Fruit fly (Drosophila melanogaster) whole organism, embryonic: ENCODE results near the gene CG12239.

Experiments used
- ATbp ChIP-seq: fragments of 200-800 bp; sonication (Bioruptor generic); optimal IDR thresholded peaks from 2 replicates; lab custom pipeline; 2017; ENCODE audit warnings: missing biosample characterization, mild to moderate bottlenecking, missing genetic modification characterization, missing genetic modification reagents
- Adf1 ChIP-seq: fragments of 200-800 bp; sonication (Bioruptor generic); IDR thresholded peaks from 2 replicates; pipeline ENCODE4 v1.3.6; 2022; ENCODE audit warnings: missing biosample characterization, missing genetic modification characterization
- CG10147 ChIP-seq: fragments of 200-800 bp; sonication (Bioruptor generic); optimal IDR thresholded peaks from 2 replicates; lab custom pipeline; 2019; ENCODE audit warnings: missing biosample characterization, mild to moderate bottlenecking, missing genetic modification characterization, moderate library complexity
- CG10267 ChIP-seq: fragments of 200-800 bp; sonication (Bioruptor generic); optimal IDR thresholded peaks from 2 replicates; lab custom pipeline; 2018; ENCODE audit warnings: missing biosample characterization, mild to moderate bottlenecking, missing genetic modification characterization, moderate library complexity
- CG10431 ChIP-seq: fragments of 200-800 bp; sonication (Bioruptor generic); optimal IDR thresholded peaks from 3 replicates; lab custom pipeline; 2018; ENCODE audit warnings: missing biosample characterization, mild to moderate bottlenecking, missing genetic modification characterization
- CG11723 ChIP-seq: fragments of 200-800 bp; sonication (Bioruptor generic); optimal IDR thresholded peaks from 2 replicates; lab custom pipeline; 2017; ENCODE audit warnings: missing biosample characterization, mild to moderate bottlenecking, missing genetic modification characterization
- CG13424 ChIP-seq: fragments of 200-800 bp; sonication (Bioruptor generic); optimal IDR thresholded peaks from 2 replicates; lab custom pipeline; 2019; ENCODE audit warnings: missing biosample characterization, mild to moderate bottlenecking, missing genetic modification characterization, moderate library complexity
- CG14667 ChIP-seq: fragments of 200-800 bp; sonication (Bioruptor generic); IDR thresholded peaks from 2 replicates; pipeline ENCODE4 v1.3.6; 2022; ENCODE audit warnings: missing biosample characterization, missing genetic modification characterization
- CG15073 ChIP-seq: fragments of 200-800 bp; sonication (Bioruptor generic); optimal IDR thresholded peaks from 2 replicates; lab custom pipeline; 2016; ENCODE audit warnings: missing biosample characterization, missing genetic modification characterization
- CG1529 ChIP-seq: fragments of 200-800 bp; sonication (Bioruptor generic); optimal IDR thresholded peaks from 3 replicates; lab custom pipeline; 2018; ENCODE audit warnings: missing biosample characterization, missing genetic modification characterization
- CG3065 ChIP-seq: fragments of 200-800 bp; sonication (Bioruptor generic); optimal IDR thresholded peaks from 2 replicates; lab custom pipeline; 2016; ENCODE audit warnings: missing biosample characterization, missing genetic modification characterization
- CG32532 ChIP-seq: fragments of 200-800 bp; sonication (Bioruptor generic); IDR thresholded peaks from 2 replicates; pipeline ENCODE4 v1.3.6; 2022; ENCODE audit warnings: missing biosample characterization, missing genetic modification characterization
- CG43689 ChIP-seq: fragments of 200-800 bp; sonication (Bioruptor generic); IDR thresholded peaks from 2 replicates; pipeline ENCODE4 v1.3.6; 2022; ENCODE audit warnings: missing biosample characterization, missing genetic modification characterization
- CG4707 ChIP-seq: fragments of 200-800 bp; sonication (Bioruptor generic); optimal IDR thresholded peaks from 2 replicates; lab custom pipeline; 2018; ENCODE audit warnings: missing biosample characterization, mild to moderate bottlenecking, missing genetic modification characterization, moderate library complexity
- CG7556 ChIP-seq: fragments of 200-800 bp; sonication (Bioruptor generic); optimal IDR thresholded peaks from 2 replicates; lab custom pipeline; 2017; ENCODE audit warnings: missing biosample characterization, mild to moderate bottlenecking, missing genetic modification characterization
- CG8478 ChIP-seq: fragments of >200 bp; optimal IDR thresholded peaks from 2 replicates; lab custom pipeline; 2018
- CG9215 ChIP-seq: fragments of 200-800 bp; sonication (Bioruptor generic); IDR thresholded peaks from 2 replicates; pipeline ENCODE4 v1.3.6; 2022; ENCODE audit warnings: missing biosample characterization, missing genetic modification characterization
- Dip3 ChIP-seq: fragments of 200-800 bp; sonication (Bioruptor generic); optimal IDR thresholded peaks from 3 replicates; lab custom pipeline; 2016; ENCODE audit warnings: missing biosample characterization, missing genetic modification characterization
- Dref ChIP-seq: fragments of 200-800 bp; sonication (Bioruptor generic); IDR thresholded peaks from 2 replicates; pipeline ENCODE4 v1.3.6; 2022; ENCODE audit warnings: missing biosample characterization, missing genetic modification characterization
- Fer1 ChIP-seq: fragments of 200-800 bp; sonication (Bioruptor generic); optimal IDR thresholded peaks from 2 replicates; lab custom pipeline; 2017; ENCODE audit warnings: missing biosample characterization, mild to moderate bottlenecking, missing genetic modification characterization
- Gsc ChIP-seq: fragments of 200-800 bp; sonication (Bioruptor generic); IDR thresholded peaks from 2 replicates; pipeline ENCODE4 v1.3.6; 2022; ENCODE audit warnings: missing biosample characterization, missing genetic modification characterization
- HLH3B ChIP-seq: fragments of 200-800 bp; sonication (Bioruptor generic); IDR thresholded peaks from 2 replicates; pipeline ENCODE4 v1.3.6; 2022; ENCODE audit warnings: missing biosample characterization, missing genetic modification characterization
- Hr39 ChIP-seq: fragments of >200 bp; optimal IDR thresholded peaks from 2 replicates; lab custom pipeline; 2017
- Lpt ChIP-seq: fragments of >200 bp; optimal IDR thresholded peaks from 2 replicates; lab custom pipeline; 2018; ENCODE audit warnings: missing biosample characterization, missing genetic modification characterization
- MESR4 ChIP-seq: fragments of 200-800 bp; sonication (Bioruptor generic); optimal IDR thresholded peaks from 2 replicates; lab custom pipeline; 2018; ENCODE audit warnings: missing biosample characterization, mild to moderate bottlenecking, missing genetic modification characterization, moderate library complexity
- Med ChIP-seq: fragments of 200-800 bp; sonication (Bioruptor generic); peaks from one replicate; lab custom pipeline; 2016; ENCODE audit warnings: missing biosample characterization, missing genetic modification characterization, mild to moderate bottlenecking, inconsistent platforms, moderate library complexity
- Meics ChIP-seq: fragments of 200-800 bp; sonication (Bioruptor generic); optimal IDR thresholded peaks from 2 replicates; lab custom pipeline; 2017; ENCODE audit warnings: missing biosample characterization, mild to moderate bottlenecking, missing genetic modification characterization
- Scr ChIP-seq: fragments of 200-800 bp; sonication (Bioruptor generic); IDR thresholded peaks from 2 replicates; pipeline ENCODE4 v1.3.6; 2022; ENCODE audit warnings: missing biosample characterization, missing genetic modification characterization; ENCODE audit not compliant: partially characterized antibody
- Six4 ChIP-seq: fragments of 200-800 bp; sonication (Bioruptor generic); optimal IDR thresholded peaks from 2 replicates; lab custom pipeline; 2016; ENCODE audit warnings: missing biosample characterization, missing genetic modification characterization
- Sry-β ChIP-seq: fragments of 200-800 bp; sonication (Bioruptor generic); optimal IDR thresholded peaks from 2 replicates; lab custom pipeline; 2018; ENCODE audit warnings: missing biosample characterization, mild to moderate bottlenecking, missing genetic modification characterization, moderate library complexity
- abd-A ChIP-seq: fragments of 200-800 bp; sonication (Bioruptor generic); optimal IDR thresholded peaks from 3 replicates; lab custom pipeline; 2019; ENCODE audit warnings: missing biosample characterization, mild to moderate bottlenecking, missing genetic modification characterization, moderate library complexity
- ase ChIP-seq: fragments of 200-800 bp; sonication (Bioruptor generic); IDR thresholded peaks from 3 replicates; pipeline ENCODE4 v1.3.6; 2022; ENCODE audit warnings: missing biosample characterization, missing genetic modification characterization
- bowl ChIP-seq: fragments of 200-800 bp; sonication (Bioruptor generic); IDR thresholded peaks from 2 replicates; pipeline ENCODE4 v1.3.6; 2022; ENCODE audit warnings: missing biosample characterization, missing genetic modification characterization
- dmrt11E ChIP-seq: fragments of 200-800 bp; sonication (Bioruptor generic); optimal IDR thresholded peaks from 3 replicates; lab custom pipeline; 2018; ENCODE audit warnings: missing biosample characterization, mild to moderate bottlenecking, missing genetic modification characterization, moderate library complexity
- dysf ChIP-seq: fragments of 200-800 bp; sonication (Bioruptor generic); IDR thresholded peaks from 3 replicates; pipeline ENCODE4 v1.3.6; 2022; ENCODE audit warnings: missing biosample characterization, missing genetic modification characterization
- esg ChIP-seq: fragments of 200-800 bp; sonication (Bioruptor generic); conservative IDR thresholded peaks from 2 replicates; pipeline ENCODE4 v1.3.6; 2022; ENCODE audit warnings: missing biosample characterization, missing genetic modification characterization
- ftz-f1 ChIP-seq: fragments of 200-800 bp; sonication (Bioruptor generic); optimal IDR thresholded peaks from 2 replicates; lab custom pipeline; 2016; ENCODE audit warnings: missing biosample characterization, missing genetic modification characterization
- hbn ChIP-seq: fragments of 200-800 bp; sonication (Bioruptor generic); IDR thresholded peaks from 2 replicates; pipeline ENCODE4 v1.3.6; 2022; ENCODE audit warnings: missing biosample characterization, missing genetic modification characterization; ENCODE audit not compliant: partially characterized antibody
- her ChIP-seq: fragments of 200-800 bp; sonication (Bioruptor generic); optimal IDR thresholded peaks from 2 replicates; lab custom pipeline; 2016; ENCODE audit warnings: missing biosample characterization, missing genetic modification characterization
- jigr1 ChIP-seq: fragments of 200-800 bp; sonication (Bioruptor generic); IDR thresholded peaks from 3 replicates; pipeline ENCODE4 v1.3.6; 2022; ENCODE audit warnings: missing biosample characterization, missing genetic modification characterization
- kay ChIP-seq: fragments of 200-800 bp; sonication (Bioruptor generic); optimal IDR thresholded peaks from 2 replicates; lab custom pipeline; 2016; ENCODE audit warnings: missing biosample characterization, missing genetic modification characterization
- kni ChIP-seq: fragments of 200-800 bp; sonication (Bioruptor generic); optimal IDR thresholded peaks from 3 replicates; lab custom pipeline; 2017; ENCODE audit warnings: mild to moderate bottlenecking, missing biosample characterization, missing genetic modification reagents, missing genetic modification characterization
- nerfin-2 ChIP-seq: fragments of 200-800 bp; sonication (Bioruptor generic); IDR thresholded peaks from 2 replicates; pipeline ENCODE4 v1.3.6; 2022; ENCODE audit warnings: missing biosample characterization, missing genetic modification characterization; ENCODE audit not compliant: partially characterized antibody
- pfk ChIP-seq: fragments of 200-800 bp; sonication (Bioruptor generic); optimal IDR thresholded peaks from 2 replicates; lab custom pipeline; 2018; ENCODE audit warnings: missing biosample characterization, mild to moderate bottlenecking, missing genetic modification characterization, moderate library complexity
- pita ChIP-seq: fragments of 200-800 bp; sonication (Bioruptor generic); optimal IDR thresholded peaks from 2 replicates; lab custom pipeline; 2017; ENCODE audit warnings: missing biosample characterization, mild to moderate bottlenecking, missing genetic modification characterization
- sc ChIP-seq, 3 experiments: fragments of >200 bp in 2 of 3; fragments of 200-800 bp in 1 of 3; sonication (Bioruptor generic) in 1 of 3; optimal IDR thresholded peaks; 2 replicates in 2 of 3; 3 replicates in 1 of 3; lab custom pipeline; 2017; ENCODE audit warnings: mild to moderate bottlenecking in 1 of 3, missing biosample characterization in 1 of 3, missing genetic modification characterization in 1 of 3, missing genetic modification reagents in 1 of 3
- stwl ChIP-seq: fragments of 200-800 bp; sonication (Bioruptor generic); optimal IDR thresholded peaks from 3 replicates; lab custom pipeline; 2018; ENCODE audit warnings: missing biosample characterization, mild to moderate bottlenecking, missing genetic modification characterization, moderate library complexity
- vvl ChIP-seq: fragments of 200-800 bp; sonication (Bioruptor generic); IDR thresholded peaks from 2 replicates; pipeline ENCODE4 v1.3.6; 2022; ENCODE audit warnings: missing biosample characterization, missing genetic modification characterization

The CG12239 gene

dm6 chrX:5754837-5755828, 36.8 kb upstream of the CG12239 start, which contains the start of the genes lin-52 and CG15771 (continued):
- peak; percentile 96 for TF ChIP-seq esg (GFP tag; lab: Robert Waterston, UW)
- TF ChIP-seq CG3065 (GFP tag; lab: Kevin White, UChicago) = peak; percentile 76
- TF ChIP-seq her (GFP tag; lab: Kevin White, UChicago) = peak; percentile 31
- peak; percentile 99 for TF ChIP-seq kni (GFP tag; lab: Kevin White, UChicago)
- peak; percentile 33; the same call in 1 of the 2 replicates for TF ChIP-seq hbn (GFP tag; lab: Robert Waterston, UW)
- no peak for TF ChIP-seq Lpt (GFP tag; lab: Kevin White, UChicago)
- peak; percentile 95 for TF ChIP-seq vvl (GFP tag; lab: Robert Waterston, UW)
- TF ChIP-seq ftz-f1 (GFP tag; lab: Kevin White, UChicago) = peak; percentile 47
- peak; percentile 91 for TF ChIP-seq Med (GFP tag; lab: Kevin White, UChicago)
- no peak for TF ChIP-seq pita
- peak; percentile 31 for TF ChIP-seq MESR4
- peak; percentile 92 for TF ChIP-seq ase
- peak; percentile 96 for TF ChIP-seq Meics
- 0 out of 2 replicates have a peak, but pooled peaks have one; percentile 40 for TF ChIP-seq nerfin-2 (GFP tag; lab: Robert Waterston, UW)
- peak; percentile 93 for TF ChIP-seq CG14667 (GFP tag; lab: Robert Waterston, UW)
- TF ChIP-seq Gsc (GFP tag; lab: Robert Waterston, UW) = peak; percentile 91
- TF ChIP-seq Dref (GFP tag; lab: Robert Waterston, UW) = peak; percentile 69
- peak; percentile 97 for TF ChIP-seq dysf (GFP tag; lab: Robert Waterston, UW)
- TF ChIP-seq HLH3B (GFP tag; lab: Robert Waterston, UW) = peak; percentile 93
- TF ChIP-seq bowl = peak; percentile 81; the same call in 1 of the 2 replicates
- peak; percentile 83 for TF ChIP-seq CG43689 (GFP tag; lab: Robert Waterston, UW)
- peak; percentile 94 for TF ChIP-seq CG11723 (GFP tag; lab: Kevin White, UChicago)
- TF ChIP-seq CG7556 (GFP tag; lab: Kevin White, UChicago) = peak; percentile 97
- TF ChIP-seq abd-A = peak; percentile 86
- peak; percentile 91 for TF ChIP-seq jigr1 (GFP tag; lab: Robert Waterston, UW)
- peak; percentile 95 for TF ChIP-seq ATbp (GFP tag; lab: Kevin White, UChicago)
- TF ChIP-seq CG15073 (GFP tag; lab: Kevin White, UChicago) = peak; percentile 80
- peak; percentile 89 for TF ChIP-seq pfk (GFP tag; lab: Kevin White, UChicago)
- peak; percentile 95 for TF ChIP-seq CG10267
- peak; percentile 93 for TF ChIP-seq CG1529 (GFP tag; lab: Kevin White, UChicago)
- TF ChIP-seq Fer1 (GFP tag; lab: Kevin White, UChicago) = peak; percentile 98
- peak; percentile 18 for TF ChIP-seq Sry-β (GFP tag; lab: Kevin White, UChicago)
- TF ChIP-seq CG10431 (GFP tag; lab: Kevin White, UChicago) = peak; percentile 87
- no peak for TF ChIP-seq Hr39
- peak; percentile 71 for TF ChIP-seq Scr (GFP tag; lab: Robert Waterston, UW)
- TF ChIP-seq CG8478 (lab: Kevin White, UChicago) = peak; percentile 6
- TF ChIP-seq Dip3 (GFP tag; lab: Kevin White, UChicago) = peak; percentile 70
- TF ChIP-seq CG13424 (tag; lab: Kevin White, UChicago) = peak; percentile 96
- TF ChIP-seq CG32532 (GFP tag; lab: Robert Waterston, UW) = peak; percentile 97
- peak; percentile 86 for TF ChIP-seq dmrt11E (tag; lab: Kevin White, UChicago)
- peak; percentile 45 for TF ChIP-seq stwl (tag; lab: Kevin White, UChicago)
- peak; percentile 93 for TF ChIP-seq CG10147 (GFP tag; lab: Kevin White, UChicago)
- peak; percentile 86 for TF ChIP-seq CG4707 (GFP tag; lab: Kevin White, UChicago)
- TF ChIP-seq kay (GFP tag; lab: Kevin White, UChicago) = peak; percentile 80
- peak; percentile 86 for TF ChIP-seq Adf1 (GFP tag; lab: Robert Waterston, UW)
- TF ChIP-seq sc (optimal IDR thresholded peaks at IDR 0.05; lab: Kevin White, UChicago) = no peak
- TF ChIP-seq sc (GFP tag; optimal IDR thresholded peaks at IDR 0.05; lab: Kevin White, UChicago) = peak; percentile 87
- TF ChIP-seq Six4 (GFP tag; lab: Kevin White, UChicago) = peak; percentile 91
- peak; percentile 96 for TF ChIP-seq CG9215 (GFP tag; lab: Robert Waterston, UW)
